Worm (Caenorhabditis elegans): ENCODE results near the gene nhr-45.

nhr-45 gene

ce11 chrX:4667788-4668187 lies 7.7 kb upstream of the nhr-45 start, which contains the start of gene mfsd-12:
mfsd-12 (plus strand) TSS chrX:4668088.
- TF ChIP-seq pha-4 (tag; optimal IDR thresholded peaks at IDR 0.05) (peak; percentile 7), zag-1 (tag; optimal IDR thresholded peaks at IDR 0.05) (no peak)

DNA sequence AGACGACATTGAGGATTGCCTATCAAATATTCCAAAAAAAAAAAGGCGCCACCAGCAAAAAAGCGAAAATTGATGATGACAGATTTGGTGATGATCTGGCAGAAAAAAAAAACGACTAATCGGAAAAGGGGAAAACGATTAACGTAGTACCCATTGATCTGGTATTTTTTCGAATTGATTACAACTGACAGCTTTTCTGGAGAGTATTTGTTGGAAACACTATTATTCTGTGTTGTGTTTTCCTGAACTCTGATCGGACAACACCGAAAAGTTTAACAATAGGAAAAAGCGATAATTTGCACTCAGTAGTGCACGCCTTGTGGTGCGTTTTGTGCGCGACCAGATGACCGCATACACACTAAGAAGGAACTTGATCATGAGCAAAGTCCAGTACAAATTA lies 4.5 kb upstream of the nhr-45 start:
- TF ChIP-seq mml-1 (tag; optimal IDR thresholded peaks at IDR 0.05) (no peak), nhr-43 (tag; optimal IDR thresholded peaks at IDR 0.05; ENCODE audit: poor library complexity, severe bottlenecking) (no peak), lin-15B (tag; optimal IDR thresholded peaks at IDR 0.05) (no peak), ama-1 (optimal IDR thresholded peaks at IDR 0.05) (no peak), unc-39 (tag; optimal IDR thresholded peaks at IDR 0.05) (no peak), ceh-82 (tag; optimal IDR thresholded peaks at IDR 0.05) (no peak), jun-1 (tag; optimal IDR thresholded peaks at IDR 0.05) (no peak), mdl-1 (tag; optimal IDR thresholded peaks at IDR 0.05) (no peak), nhr-23 (tag; optimal IDR thresholded peaks at IDR 0.05) (no peak), nhr-11 (tag; optimal IDR thresholded peaks at IDR 0.05) (no peak), ZK546.5 (tag; optimal IDR thresholded peaks at IDR 0.05) (no peak)

ce11 chrX:4662964-4663684 lies 3.0 kb upstream of the nhr-45 start:
- peak; percentile 21 for TF ChIP-seq pqm-1 (tag; optimal IDR thresholded peaks at IDR 0.05)
- TF ChIP-seq nfya-1 (tag; optimal IDR thresholded peaks at IDR 0.05; ENCODE audit: insufficient read depth): peak; percentile 33
- peak; percentile 5 for TF ChIP-seq elt-2 (tag; optimal IDR thresholded peaks at IDR 0.05)
- no peak for TF ChIP-seq daf-12 (tag; optimal IDR thresholded peaks at IDR 0.05)
- TF ChIP-seq nhr-23 (tag; optimal IDR thresholded peaks at IDR 0.05): no peak
- TF ChIP-seq unc-62 (GFP tag; optimal IDR thresholded peaks at IDR 0.05): no peak
- TF ChIP-seq ztf-4 (tag; optimal IDR thresholded peaks at IDR 0.05): no peak
- no peak for TF ChIP-seq nhr-77 (tag; optimal IDR thresholded peaks at IDR 0.05)

DNA sequence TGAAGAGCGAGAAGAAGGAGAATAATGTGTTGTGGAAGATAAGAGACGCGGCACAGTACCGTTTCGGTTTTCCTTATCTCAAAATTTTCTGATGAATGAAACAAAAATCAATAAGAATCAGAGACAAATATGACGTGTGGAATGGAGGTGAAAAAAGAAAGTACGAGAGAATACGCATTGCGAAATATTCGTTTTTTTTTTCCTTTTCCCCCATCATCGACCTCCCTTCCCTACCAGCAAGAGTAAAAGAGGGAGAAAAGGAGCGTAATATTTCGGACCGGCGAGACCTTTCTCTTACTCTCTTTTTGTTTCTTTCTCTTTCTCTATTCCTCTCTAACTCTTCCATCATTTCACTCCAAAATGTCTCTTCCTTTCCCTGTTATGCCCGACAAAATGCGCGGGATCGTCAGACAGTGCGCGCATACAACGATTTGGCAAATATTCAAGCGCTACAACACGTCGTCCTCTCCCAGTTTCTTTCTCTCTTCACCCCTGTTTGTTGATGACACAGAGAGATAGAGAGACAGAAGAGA lies 2.2 kb upstream of the nhr-45 start:
- TF ChIP-seq snpc-4 (tag; optimal IDR thresholded peaks at IDR 0.05): peak; percentile 1
- no peak for TF ChIP-seq elt-1 (tag; optimal IDR thresholded peaks at IDR 0.05)
- no peak for TF ChIP-seq ceh-9 (tag; optimal IDR thresholded peaks at IDR 0.05)
- TF ChIP-seq daf-12 (tag; optimal IDR thresholded peaks at IDR 0.05): no peak
- TF ChIP-seq pha-4 (tag; optimal IDR thresholded peaks at IDR 0.05): peak; percentile 85
- no peak for TF ChIP-seq ZK546.5 (tag; optimal IDR thresholded peaks at IDR 0.05)
- no peak for TF ChIP-seq nhr-12 (tag; optimal IDR thresholded peaks at IDR 0.05)
- TF ChIP-seq lin-39 (tag; optimal IDR thresholded peaks at IDR 0.05): peak; percentile 25
- TF ChIP-seq nhr-11 (tag; optimal IDR thresholded peaks at IDR 0.05): no peak
- TF ChIP-seq pqm-1 (tag; optimal IDR thresholded peaks at IDR 0.05): peak; percentile 81
- no peak for TF ChIP-seq fkh-10 (GFP tag; optimal IDR thresholded peaks at IDR 0.05)
- no peak for TF ChIP-seq sea-2 (GFP tag; optimal IDR thresholded peaks at IDR 0.05)
- TF ChIP-seq elt-3 (tag; optimal IDR thresholded peaks at IDR 0.05): peak in 1 of 3 experiments; percentile 36
- TF ChIP-seq zag-1 (tag; optimal IDR thresholded peaks at IDR 0.05): no peak
- TF ChIP-seq nfya-1 (tag; optimal IDR thresholded peaks at IDR 0.05; ENCODE audit: insufficient read depth): peak; percentile 34
- peak; percentile 4 for TF ChIP-seq nhr-43 (tag; optimal IDR thresholded peaks at IDR 0.05; ENCODE audit: poor library complexity, severe bottlenecking)
- TF ChIP-seq R02D3.7 (tag; optimal IDR thresholded peaks at IDR 0.05): no peak
- TF ChIP-seq aly-2 (tag; optimal IDR thresholded peaks at IDR 0.05): no peak
- no peak for TF ChIP-seq mml-1 (tag; optimal IDR thresholded peaks at IDR 0.05)
- no peak for TF ChIP-seq unc-62 (GFP tag; optimal IDR thresholded peaks at IDR 0.05)
- peak; percentile 61 for TF ChIP-seq ceh-28 (tag; optimal IDR thresholded peaks at IDR 0.05)
- no peak for TF ChIP-seq lin-15B (tag; optimal IDR thresholded peaks at IDR 0.05)
- no peak for TF ChIP-seq nhr-76 (tag; optimal IDR thresholded peaks at IDR 0.05)
- no peak for TF ChIP-seq nhr-77 (tag; optimal IDR thresholded peaks at IDR 0.05)
- peak; percentile 29 for TF ChIP-seq hmg-11 (tag; optimal IDR thresholded peaks at IDR 0.05)
- no peak for TF ChIP-seq lsy-12 (tag; optimal IDR thresholded peaks at IDR 0.05)
- TF ChIP-seq nhr-28 (tag; optimal IDR thresholded peaks at IDR 0.05): no peak
- TF ChIP-seq ztf-4 (tag; optimal IDR thresholded peaks at IDR 0.05): no peak
- no peak for TF ChIP-seq mdl-1 (tag; optimal IDR thresholded peaks at IDR 0.05)
- no peak for TF ChIP-seq ama-1 (optimal IDR thresholded peaks at IDR 0.05)
- TF ChIP-seq ceh-16 (tag; optimal IDR thresholded peaks at IDR 0.05): no peak
- peak; percentile 23 for TF ChIP-seq skn-1 (tag; optimal IDR thresholded peaks at IDR 0.05)
- TF ChIP-seq ztf-11 (tag; optimal IDR thresholded peaks at IDR 0.05): no peak
- no peak for TF ChIP-seq jun-1 (tag; optimal IDR thresholded peaks at IDR 0.05)
- TF ChIP-seq elt-2 (tag; optimal IDR thresholded peaks at IDR 0.05): peak; percentile 88
- no peak for TF ChIP-seq nhr-67 (tag; optimal IDR thresholded peaks at IDR 0.05)
- peak; percentile 75 for TF ChIP-seq nhr-25 (tag; optimal IDR thresholded peaks at IDR 0.05)
- TF ChIP-seq nhr-23 (tag; optimal IDR thresholded peaks at IDR 0.05): peak; percentile 62
- no peak for TF ChIP-seq egl-27 (tag; optimal IDR thresholded peaks at IDR 0.05)
- no peak for TF ChIP-seq egl-5 (tag; optimal IDR thresholded peaks at IDR 0.05)
- TF ChIP-seq fkh-2 (tag; optimal IDR thresholded peaks at IDR 0.05): no peak
- TF ChIP-seq ceh-82 (tag; optimal IDR thresholded peaks at IDR 0.05): no peak

Data from whole organism, L3 larva.